Worm (Caenorhabditis elegans): ENCODE measurements around the gene cox-6B.

The cox-6B gene

DNA sequence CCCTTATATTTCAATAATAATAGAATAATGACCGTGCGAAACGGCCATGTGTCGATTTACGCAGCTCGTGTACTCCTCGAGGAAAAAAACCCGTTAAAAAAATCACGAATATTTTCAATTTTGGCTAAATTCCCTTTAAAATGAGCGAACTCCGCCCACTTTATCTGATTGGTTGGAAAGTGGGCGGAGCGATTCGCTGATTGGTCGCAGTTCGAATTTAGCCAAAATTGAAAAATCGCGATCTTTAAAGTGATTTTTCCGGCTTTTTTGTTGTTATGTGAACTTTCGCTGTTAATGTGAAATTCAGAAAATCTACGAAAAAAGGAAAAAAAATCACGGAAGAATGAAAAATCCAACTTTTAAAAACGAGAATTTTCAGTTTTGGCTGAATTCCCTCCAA lies 118.4 kb downstream of the cox-6B start:
- TF ChIP-seq nhr-25 (tag; optimal IDR thresholded peaks at IDR 0.05) (no peak), fos-1 (tag; optimal IDR thresholded peaks at IDR 0.05) (no peak), unc-39 (tag; optimal IDR thresholded peaks at IDR 0.05) (no peak), ceh-82 (tag; optimal IDR thresholded peaks at IDR 0.05) (no peak), peb-1 (tag; optimal IDR thresholded peaks at IDR 0.05) (no peak), F13H6.1 (tag; optimal IDR thresholded peaks at IDR 0.05) (no peak), mab-5 (tag; optimal IDR thresholded peaks at IDR 0.05) (no peak), nhr-77 (tag; optimal IDR thresholded peaks at IDR 0.05) (no peak), mbf-1 (tag; optimal IDR thresholded peaks at IDR 0.05) (no peak), nhr-23 (tag; optimal IDR thresholded peaks at IDR 0.05) (no peak), lin-13 (GFP tag; optimal IDR thresholded peaks at IDR 0.05) (no peak), ztf-1 (GFP tag; conservative IDR thresholded peaks at IDR 0.05) (no peak)

DNA sequence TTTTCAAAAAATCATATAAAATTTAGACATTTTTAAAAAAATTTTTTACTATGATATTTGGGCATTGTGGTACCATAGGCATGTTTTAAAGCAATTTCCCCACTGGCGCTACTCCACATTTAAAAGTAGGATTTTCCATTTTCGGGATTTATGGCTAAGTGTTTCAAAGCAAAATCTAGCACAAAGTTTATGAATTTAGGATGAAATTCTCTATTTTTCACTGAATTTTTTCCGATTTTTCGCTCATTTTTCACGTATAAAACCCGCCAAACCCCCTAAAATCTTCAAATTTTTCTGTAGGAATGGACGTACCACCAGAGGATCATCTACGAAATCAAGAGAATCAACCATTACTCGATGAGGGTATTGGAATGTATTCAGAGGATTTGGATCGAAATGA lies 119.5 kb downstream of the cox-6B start, which contains the start of gene pipp-4P:
pipp-4P (plus strand) TSS at position 301 of the 400 bp plus-strand sequence.
- TF ChIP-seq gmeb-1 (tag; optimal IDR thresholded peaks at IDR 0.05): no peak
- no peak for TF ChIP-seq ceh-16 (tag; optimal IDR thresholded peaks at IDR 0.05)
- TF ChIP-seq egl-27 (tag; optimal IDR thresholded peaks at IDR 0.05): no peak
- TF ChIP-seq alr-1 (tag; optimal IDR thresholded peaks at IDR 0.05): no peak
- no peak for TF ChIP-seq unc-39 (tag; optimal IDR thresholded peaks at IDR 0.05)
- no peak for TF ChIP-seq elt-3 (tag; optimal IDR thresholded peaks at IDR 0.05)
- TF ChIP-seq dmd-4 (tag; optimal IDR thresholded peaks at IDR 0.05): no peak
- no peak for TF ChIP-seq nhr-25 (tag; optimal IDR thresholded peaks at IDR 0.05)

DNA sequence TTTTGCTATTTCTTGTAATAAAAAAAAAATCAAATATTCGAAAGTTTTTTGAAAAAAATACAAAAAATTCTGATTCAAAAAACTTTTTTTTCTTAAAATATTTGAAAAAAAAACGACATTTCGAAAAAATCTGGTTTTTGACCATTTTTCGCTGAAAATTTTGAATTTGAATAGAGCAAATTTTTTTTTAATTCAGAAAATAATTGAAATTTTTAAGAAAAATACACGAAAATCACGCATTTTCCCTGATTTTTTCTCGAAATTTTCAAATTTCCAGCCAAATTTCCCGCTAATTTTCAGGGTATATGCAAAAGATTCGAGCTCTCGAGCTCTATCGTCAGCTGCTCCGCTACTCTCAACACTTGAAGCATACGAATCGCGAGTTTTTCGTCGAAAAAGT lies 127.3 kb downstream of the cox-6B start, which contains the start of gene Y71H2AM.1:
Y71H2AM.1 (plus strand) TSS at position 301 of the 400 bp plus-strand sequence.
- TF ChIP-seq ztf-4 (tag; optimal IDR thresholded peaks at IDR 0.05) (no peak), nhr-6 (tag; optimal IDR thresholded peaks at IDR 0.05) (no peak), nhr-237 (tag; optimal IDR thresholded peaks at IDR 0.05) (no peak), dmd-4 (tag; optimal IDR thresholded peaks at IDR 0.05) (no peak), elt-3 (tag; optimal IDR thresholded peaks at IDR 0.05) (no peak)

DNA sequence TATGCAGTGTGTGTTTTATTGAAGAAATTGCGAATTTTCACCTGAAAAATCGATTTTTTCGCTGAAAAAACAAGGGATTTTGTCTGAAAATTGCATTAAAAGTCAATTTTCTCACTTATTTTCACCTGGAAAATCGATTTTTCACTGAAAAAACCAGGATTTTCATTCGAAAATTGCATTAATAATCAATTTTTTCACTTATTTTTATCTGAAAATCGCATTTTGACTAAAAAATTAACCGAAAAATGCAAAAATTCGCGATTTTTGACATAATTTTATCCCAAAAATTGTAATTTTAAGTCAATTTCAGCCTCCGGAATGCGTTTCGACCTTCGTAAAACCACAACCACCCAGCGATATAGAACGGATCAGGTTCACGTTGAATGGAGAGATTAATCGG lies 133.0 kb downstream of the cox-6B start, which contains the start of gene Y71H2AM.29:
Y71H2AM.29 (plus strand) TSS at position 301 of the 400 bp plus-strand sequence.
- TF ChIP-seq ama-1 (optimal IDR thresholded peaks at IDR 0.05) (no peak), C34F6.9 (tag; optimal IDR thresholded peaks at IDR 0.05) (no peak), lin-11 (tag; optimal IDR thresholded peaks at IDR 0.05) (no peak), skn-1 (tag; optimal IDR thresholded peaks at IDR 0.05) (no peak), nhr-129 (tag; optimal IDR thresholded peaks at IDR 0.05) (no peak), ztf-4 (tag; optimal IDR thresholded peaks at IDR 0.05) (no peak)

DNA sequence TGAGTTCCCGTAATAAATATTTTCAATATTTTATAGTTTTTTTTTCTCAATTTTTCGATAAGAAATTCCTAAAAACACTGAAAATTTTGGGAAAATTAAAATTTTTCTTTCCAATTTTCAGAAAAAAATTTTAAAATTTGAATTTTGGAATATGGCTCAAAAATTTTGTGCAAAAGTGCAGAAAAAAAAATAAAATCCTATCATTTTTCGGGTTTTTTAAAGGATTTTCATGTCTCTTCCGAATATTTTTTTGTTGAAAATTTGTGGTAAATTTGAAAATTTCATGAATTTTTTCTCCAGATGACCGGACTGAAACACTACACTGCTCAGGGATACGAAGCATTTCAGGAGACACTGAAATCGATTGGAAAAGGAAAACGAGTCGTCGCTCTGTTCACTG lies 134.9 kb downstream of the cox-6B start, which contains the start of gene txdc-17:
txdc-17 (plus strand) TSS at position 301 of the 400 bp plus-strand sequence.
- TF ChIP-seq dmd-4 (tag; optimal IDR thresholded peaks at IDR 0.05) (no peak), crh-2 (tag; optimal IDR thresholded peaks at IDR 0.05) (no peak), lin-13 (GFP tag; optimal IDR thresholded peaks at IDR 0.05) (no peak), lin-39 (tag; optimal IDR thresholded peaks at IDR 0.05) (no peak), egl-27 (tag; optimal IDR thresholded peaks at IDR 0.05) (no peak), unc-55 (GFP tag; optimal IDR thresholded peaks at IDR 0.05) (no peak), zag-1 (tag; optimal IDR thresholded peaks at IDR 0.05) (no peak), aly-2 (tag; optimal IDR thresholded peaks at IDR 0.05) (no peak), nhr-6 (tag; optimal IDR thresholded peaks at IDR 0.05) (no peak), nhr-129 (tag; optimal IDR thresholded peaks at IDR 0.05) (no peak), ztf-11 (tag; optimal IDR thresholded peaks at IDR 0.05) (no peak), unc-39 (tag; optimal IDR thresholded peaks at IDR 0.05) (no peak), mab-5 (tag; optimal IDR thresholded peaks at IDR 0.05) (no peak), lin-11 (tag; optimal IDR thresholded peaks at IDR 0.05) (no peak), sma-9 (GFP tag; optimal IDR thresholded peaks at IDR 0.05) (no peak), sma-9 (tag; optimal IDR thresholded peaks at IDR 0.05) (no peak), elt-1 (tag; optimal IDR thresholded peaks at IDR 0.05) (no peak), lsy-2 (tag; optimal IDR thresholded peaks at IDR 0.05) (no peak), ZK546.5 (tag; optimal IDR thresholded peaks at IDR 0.05) (no peak), blmp-1 (tag; optimal IDR thresholded peaks at IDR 0.05; ENCODE audit: insufficient read depth) (no peak), nhr-21 (tag; optimal IDR thresholded peaks at IDR 0.05) (no peak)

Measured in whole organism, L2 larva.